Worm (Caenorhabditis elegans): ENCODE measurements around the gene C36H8.1.

- TF ChIP-seq ama-1 (optimal IDR thresholded peaks at IDR 0.05) (no peak), hmg-4 (GFP tag; optimal IDR thresholded peaks at IDR 0.05) (no peak), F13C5.2 (tag; optimal IDR thresholded peaks at IDR 0.05) (no peak), tbx-37 (GFP tag; conservative IDR thresholded peaks at IDR 0.05) (no peak), aly-1 (tag; optimal IDR thresholded peaks at IDR 0.05) (no peak), scrt-1 (GFP tag; IDR thresholded peaks at IDR 0.05) (no peak), hnd-1 (tag; optimal IDR thresholded peaks at IDR 0.05) (no peak), ets-7 (tag; optimal IDR thresholded peaks at IDR 0.05) (no peak), sea-1 (GFP tag; conservative IDR thresholded peaks at IDR 0.05) (no peak), flt-1 (GFP tag; IDR thresholded peaks at IDR 0.05) (no peak), B0310.2 (tag; optimal IDR thresholded peaks at IDR 0.05) (no peak)
Measured at ce11 chrIV:12748760-12749159, 4.1 kb upstream of the C36H8.1 start.

Data from whole organism, early embryonic.